Worm (Caenorhabditis elegans): ENCODE results near the gene C47A4.5.

DNA sequence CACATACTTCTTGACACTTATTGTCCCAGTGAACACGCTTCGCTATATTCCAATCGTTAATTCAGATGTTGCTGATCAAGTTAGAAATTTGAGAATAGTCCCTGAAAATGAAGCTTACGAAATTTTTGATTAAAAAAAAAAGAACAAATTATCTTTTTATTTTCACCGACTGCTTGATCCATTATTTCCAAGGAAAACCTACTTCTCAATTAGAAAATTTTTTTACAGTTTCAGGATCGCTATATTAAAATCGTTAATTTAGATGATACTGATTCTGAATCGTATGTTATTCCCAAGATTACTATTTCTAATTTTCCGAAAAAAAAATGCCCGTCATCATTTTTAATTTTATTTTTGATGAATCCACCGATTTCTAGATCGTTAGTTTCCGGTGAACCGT lies 46.9 kb upstream of the C47A4.5 start, which contains the start of gene T23G4.127:
- TF ChIP-seq nhr-28 (tag; optimal IDR thresholded peaks at IDR 0.05) (no peak), M03D4.4 (tag; optimal IDR thresholded peaks at IDR 0.05) (no peak), lin-13 (tag; optimal IDR thresholded peaks at IDR 0.05) (no peak), nhr-12 (tag; optimal IDR thresholded peaks at IDR 0.05) (no peak), nhr-237 (tag; optimal IDR thresholded peaks at IDR 0.05) (no peak), unc-62 (GFP tag; optimal IDR thresholded peaks at IDR 0.05) (no peak), nhr-76 (tag; optimal IDR thresholded peaks at IDR 0.05) (no peak), ztf-11 (tag; optimal IDR thresholded peaks at IDR 0.05) (no peak), lin-32 (GFP tag; optimal IDR thresholded peaks at IDR 0.05) (no peak), lsy-2 (tag; optimal IDR thresholded peaks at IDR 0.05) (no peak), elt-1 (tag; optimal IDR thresholded peaks at IDR 0.05; ENCODE audit: borderline replicate concordance, insufficient read depth) (no peak), sptf-1 (tag; optimal IDR thresholded peaks at IDR 0.05) (no peak), hlh-1 (tag; optimal IDR thresholded peaks at IDR 0.05) (no peak)
